Fruit fly (Drosophila melanogaster) whole organism, embryonic: ENCODE results near the gene CG32214.

Source experiments
- CG10147 ChIP-seq: fragments of 200-800 bp; sonication (Bioruptor generic); optimal IDR thresholded peaks from 2 replicates; lab custom pipeline; 2019; ENCODE audit warnings: missing biosample characterization, mild to moderate bottlenecking, missing genetic modification characterization, moderate library complexity
- CG12744 ChIP-seq: fragments of 200-800 bp; sonication (Bioruptor generic); optimal IDR thresholded peaks from 2 replicates; lab custom pipeline; 2016; ENCODE audit warnings: missing biosample characterization, missing genetic modification characterization
- CG12769 ChIP-seq: fragments of 200-800 bp; sonication (Bioruptor generic); optimal IDR thresholded peaks from 2 replicates; lab custom pipeline; 2019; ENCODE audit warnings: missing biosample characterization, mild to moderate bottlenecking, missing genetic modification characterization, moderate library complexity
- CG13296 ChIP-seq: fragments of 200-800 bp; sonication (Bioruptor generic); optimal IDR thresholded peaks from 3 replicates; lab custom pipeline; 2018; ENCODE audit warnings: missing biosample characterization, mild to moderate bottlenecking, missing genetic modification characterization
- CG13894 ChIP-seq: fragments of 200-800 bp; sonication (Bioruptor generic); optimal IDR thresholded peaks from 3 replicates; lab custom pipeline; 2018; ENCODE audit warnings: missing biosample characterization, mild to moderate bottlenecking, missing genetic modification characterization, moderate library complexity
- CG14441 ChIP-seq: fragments of 200-800 bp; sonication (Bioruptor generic); IDR thresholded peaks from 2 replicates; pipeline ENCODE4 v1.3.6; 2022; ENCODE audit warnings: missing biosample characterization, missing genetic modification characterization
- CG15269 ChIP-seq: fragments of 200-800 bp; sonication (Bioruptor generic); optimal IDR thresholded peaks from 2 replicates; lab custom pipeline; 2018; ENCODE audit warnings: missing biosample characterization, mild to moderate bottlenecking, missing genetic modification characterization, moderate library complexity
- CG18764 ChIP-seq: fragments of 200-800 bp; sonication (Bioruptor generic); optimal IDR thresholded peaks from 3 replicates; lab custom pipeline; 2016; ENCODE audit warnings: missing biosample characterization, missing genetic modification characterization
- CG2678 ChIP-seq: fragments of 200-800 bp; sonication (Bioruptor generic); optimal IDR thresholded peaks from 3 replicates; lab custom pipeline; 2019; ENCODE audit warnings: missing biosample characterization, mild to moderate bottlenecking, missing genetic modification characterization, moderate library complexity
- CG2875 ChIP-seq: fragments of 200-800 bp; sonication (Bioruptor generic); optimal IDR thresholded peaks from 2 replicates; lab custom pipeline; 2017; ENCODE audit warnings: missing biosample characterization, mild to moderate bottlenecking, missing genetic modification characterization, missing genetic modification reagents
- CG3065 ChIP-seq: fragments of 200-800 bp; sonication (Bioruptor generic); optimal IDR thresholded peaks from 2 replicates; lab custom pipeline; 2016; ENCODE audit warnings: missing biosample characterization, missing genetic modification characterization
- CG32532 ChIP-seq: fragments of 200-800 bp; sonication (Bioruptor generic); IDR thresholded peaks from 2 replicates; pipeline ENCODE4 v1.3.6; 2022; ENCODE audit warnings: missing biosample characterization, missing genetic modification characterization
- CG3281 ChIP-seq: fragments of 200-800 bp; sonication (Bioruptor generic); optimal IDR thresholded peaks from 3 replicates; lab custom pipeline; 2017; ENCODE audit warnings: missing biosample characterization, mild to moderate bottlenecking, missing genetic modification characterization
- CG6254 ChIP-seq: fragments of 200-800 bp; sonication (Bioruptor generic); optimal IDR thresholded peaks from 3 replicates; lab custom pipeline; 2017; ENCODE audit warnings: mild to moderate bottlenecking, missing biosample characterization, missing genetic modification reagents, missing genetic modification characterization
- CG7357 ChIP-seq: fragments of 200-800 bp; sonication (Bioruptor generic); IDR thresholded peaks from 3 replicates; pipeline ENCODE4 v1.3.6; 2022; ENCODE audit warnings: missing biosample characterization, missing genetic modification characterization
- CG7745 ChIP-seq: fragments of 200-800 bp; sonication (Bioruptor generic); optimal IDR thresholded peaks from 2 replicates; lab custom pipeline; 2018; ENCODE audit warnings: missing biosample characterization, mild to moderate bottlenecking, missing genetic modification characterization, moderate library complexity
- CG8290 ChIP-seq, 3 experiments: fragments of 200-800 bp; sonication (Bioruptor generic); optimal IDR thresholded peaks; 2 replicates each; lab custom pipeline; 2016 to 2019; ENCODE audit warnings: missing biosample characterization in 3 of 3, missing genetic modification characterization in 3 of 3, mild to moderate bottlenecking in 2 of 3, moderate library complexity in 1 of 3
- CG8359 ChIP-seq: fragments of 200-800 bp; sonication (Bioruptor generic); optimal IDR thresholded peaks from 2 replicates; lab custom pipeline; 2017; ENCODE audit warnings: missing biosample characterization, mild to moderate bottlenecking, missing genetic modification characterization, borderline replicate concordance
- CG9437 ChIP-seq: fragments of 200-800 bp; sonication (Bioruptor generic); optimal IDR thresholded peaks from 2 replicates; lab custom pipeline; 2018; ENCODE audit warnings: missing biosample characterization, mild to moderate bottlenecking, missing genetic modification characterization
- CHES-1-like ChIP-seq: fragments of 200-800 bp; sonication (Bioruptor generic); optimal IDR thresholded peaks from 2 replicates; lab custom pipeline; 2016; ENCODE audit warnings: missing biosample characterization, missing genetic modification characterization
- Dfd ChIP-seq, 2 experiments: fragments of >200 bp; optimal IDR thresholded peaks; 2 replicates each; lab custom pipeline; 2017; ENCODE audit warnings: missing biosample characterization in 2 of 2, missing genetic modification characterization in 2 of 2
- Dref ChIP-seq: fragments of 200-800 bp; sonication (Bioruptor generic); IDR thresholded peaks from 2 replicates; pipeline ENCODE4 v1.3.6; 2022; ENCODE audit warnings: missing biosample characterization, missing genetic modification characterization
- Fer1 ChIP-seq: fragments of 200-800 bp; sonication (Bioruptor generic); optimal IDR thresholded peaks from 2 replicates; lab custom pipeline; 2017; ENCODE audit warnings: missing biosample characterization, mild to moderate bottlenecking, missing genetic modification characterization
- Med ChIP-seq: fragments of 200-800 bp; sonication (Bioruptor generic); peaks from one replicate; lab custom pipeline; 2016; ENCODE audit warnings: missing biosample characterization, missing genetic modification characterization, mild to moderate bottlenecking, inconsistent platforms, moderate library complexity
- Oli ChIP-seq: fragments of 200-800 bp; sonication (Bioruptor generic); optimal IDR thresholded peaks from 2 replicates; lab custom pipeline; 2018; ENCODE audit warnings: missing biosample characterization, mild to moderate bottlenecking, missing genetic modification characterization, moderate library complexity
- PHDP ChIP-seq: fragments of 200-800 bp; sonication (Bioruptor generic); optimal IDR thresholded peaks from 3 replicates; lab custom pipeline; 2018; ENCODE audit warnings: missing biosample characterization, mild to moderate bottlenecking, missing genetic modification characterization, moderate library complexity
- Rfx ChIP-seq: fragments of 200-800 bp; sonication (Bioruptor generic); IDR thresholded peaks from 2 replicates; pipeline ENCODE4 v1.3.6; 2022; ENCODE audit warnings: missing biosample characterization, missing genetic modification characterization
- Stat92E ChIP-seq, 3 experiments: fragments of >200 bp in 2 of 3; fragments of 200-800 bp in 1 of 3; sonication (Bioruptor generic) in 1 of 3; optimal IDR thresholded peaks; 2 replicates each; lab custom pipeline; 2017 to 2019; ENCODE audit warnings: missing biosample characterization in 3 of 3, missing genetic modification characterization in 3 of 3, mild to moderate bottlenecking in 1 of 3, moderate library complexity in 1 of 3
- Tbp ChIP-seq: fragments of >200 bp; optimal IDR thresholded peaks from 2 replicates; lab custom pipeline; 2018; ENCODE audit warnings: missing biosample characterization, missing genetic modification characterization
- btn ChIP-seq: fragments of 200-800 bp; sonication (Bioruptor generic); optimal IDR thresholded peaks from 2 replicates; lab custom pipeline; 2016; ENCODE audit warnings: missing biosample characterization, missing genetic modification characterization
- chinmo ChIP-seq: fragments of 200-800 bp; sonication (Bioruptor generic); IDR thresholded peaks from 4 replicates; pipeline ENCODE4 v1.3.6; 2022; ENCODE audit warnings: missing biosample characterization, missing genetic modification characterization; ENCODE audit not compliant: partially characterized antibody
- corto ChIP-seq: fragments of 200-800 bp; sonication (Bioruptor generic); optimal IDR thresholded peaks from 2 replicates; lab custom pipeline; 2016; ENCODE audit warnings: missing biosample characterization, mild to moderate bottlenecking, missing genetic modification characterization, moderate library complexity
- esg ChIP-seq: fragments of 200-800 bp; sonication (Bioruptor generic); conservative IDR thresholded peaks from 2 replicates; pipeline ENCODE4 v1.3.6; 2022; ENCODE audit warnings: missing biosample characterization, missing genetic modification characterization
- fru ChIP-seq: fragments of >200 bp; optimal IDR thresholded peaks from 2 replicates; lab custom pipeline; 2017
- gsb ChIP-seq: fragments of 200-800 bp; sonication (Bioruptor generic); IDR thresholded peaks from 2 replicates; pipeline ENCODE4 v1.3.6; 2022; ENCODE audit warnings: missing biosample characterization, missing genetic modification characterization
- hth ChIP-seq: fragments of >200 bp; optimal IDR thresholded peaks from 2 replicates; lab custom pipeline; 2017; ENCODE audit warnings: inconsistent platforms
- lmd ChIP-seq: fragments of 200-800 bp; sonication (Bioruptor generic); IDR thresholded peaks from 2 replicates; pipeline ENCODE4 v1.3.6; 2022; ENCODE audit warnings: missing biosample characterization, missing genetic modification characterization
- sd ChIP-seq: fragments of 200-800 bp; sonication (Bioruptor generic); optimal IDR thresholded peaks from 3 replicates; lab custom pipeline; 2018; ENCODE audit warnings: missing biosample characterization, mild to moderate bottlenecking, missing genetic modification characterization, moderate library complexity
- sens ChIP-seq: fragments of 200-800 bp; sonication (Bioruptor generic); peaks from one replicate; lab custom pipeline; 2016; ENCODE audit warnings: missing biosample characterization, missing genetic modification characterization
- sima ChIP-seq: fragments of 200-800 bp; sonication (Bioruptor generic); optimal IDR thresholded peaks from 2 replicates; lab custom pipeline; 2016; ENCODE audit warnings: missing biosample characterization, missing genetic modification characterization
- slp2 ChIP-seq: fragments of 200-800 bp; sonication (Bioruptor generic); optimal IDR thresholded peaks from 2 replicates; lab custom pipeline; 2016; ENCODE audit warnings: missing biosample characterization, missing genetic modification characterization
- stc ChIP-seq: fragments of 200-800 bp; sonication (Bioruptor generic); IDR thresholded peaks from 2 replicates; pipeline ENCODE4 v1.3.6; 2022; ENCODE audit warnings: missing biosample characterization, missing genetic modification characterization
- ttk ChIP-seq: fragments of 200-800 bp; sonication (Bioruptor generic); IDR thresholded peaks from 2 replicates; pipeline ENCODE4 v2.1.2; 2022; ENCODE audit warnings: missing biosample characterization, missing genetic modification characterization
- wdn ChIP-seq: fragments of 200-800 bp; sonication (Bioruptor generic); IDR thresholded peaks from 2 replicates; pipeline ENCODE4 v1.3.6; 2022; ENCODE audit warnings: missing biosample characterization, missing genetic modification characterization
- wor ChIP-seq: fragments of 200-800 bp; sonication (Bioruptor generic); IDR thresholded peaks from 2 replicates; pipeline ENCODE4 v1.3.6; 2022; ENCODE audit warnings: missing biosample characterization, missing genetic modification characterization

CG32214 gene

dm6 chr3L:19496600-19496999 is 29.5 kb downstream of the CG32214 start (continued):
- TF ChIP-seq CG18764 (no peak), corto (no peak), Rfx (GFP tag; lab: Robert Waterston, UW) (peak; percentile 33; the same call in 1 of the 2 replicates), CG32532 (peak; percentile 27; the same call in 1 of the 2 replicates), lmd (GFP tag; lab: Robert Waterston, UW) (peak; percentile 4; the same call in 1 of the 2 replicates), CG7357 (no peak), ttk (GFP tag; lab: Robert Waterston, UW) (0 out of 2 replicates have a peak, but pooled peaks have one; percentile 9), wdn (0 out of 2 replicates have a peak, but pooled peaks have one; percentile 48)

DNA sequence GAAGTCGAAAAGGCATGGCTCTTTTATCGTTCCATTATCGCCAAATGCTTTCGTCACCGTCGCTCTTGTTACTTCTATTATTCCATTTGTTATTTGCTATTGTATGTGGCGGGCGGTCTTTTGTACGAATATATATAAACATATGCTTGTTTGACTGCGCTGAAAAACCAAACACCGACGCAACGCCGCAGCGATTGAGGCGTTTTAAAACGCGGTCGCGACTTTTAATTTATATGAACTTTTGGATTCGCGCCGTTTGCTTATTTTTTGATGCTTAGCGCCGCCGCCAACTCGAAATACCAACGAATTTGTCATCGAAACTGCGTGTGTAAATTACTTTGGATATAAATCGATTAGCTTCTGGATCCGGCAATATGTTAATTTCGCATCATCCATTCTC is 30.0 kb downstream of the CG32214 start:
- TF ChIP-seq btn (no peak), CG10147 (no peak), sima (GFP tag; lab: Kevin White, UChicago) (no peak), Dref (no peak), CG14441 (GFP tag; lab: Robert Waterston, UW) (no peak), CG8359 (peak; percentile 96), chinmo (GFP tag; lab: Robert Waterston, UW) (0 out of 4 replicates have a peak, but pooled peaks have one; percentile 49), Dfd (GFP tag; optimal IDR thresholded peaks at IDR 0.05; lab: Kevin White, UChicago) (no peak), hth (no peak), stc (GFP tag; lab: Robert Waterston, UW) (no peak), CG3065 (GFP tag; lab: Kevin White, UChicago) (no peak), sd (tag; lab: Kevin White, UChicago) (peak; percentile 51), fru (lab: Kevin White, UChicago) (no peak), CG6254 (GFP tag; lab: Kevin White, UChicago) (no peak), Tbp (GFP tag; lab: Kevin White, UChicago) (no peak), esg (no peak), CG7745 (no peak), wor (GFP tag; lab: Robert Waterston, UW) (no peak), Oli (tag; lab: Kevin White, UChicago) (no peak)

- TF ChIP-seq CHES-1-like (GFP tag; lab: Kevin White, UChicago) (no peak), PHDP (peak; percentile 29), sens (peak; percentile 34), Stat92E (GFP tag; optimal IDR thresholded peaks at IDR 0.05; lab: Kevin White, UChicago) (no peak), Med (GFP tag; lab: Kevin White, UChicago) (peak; percentile 30), CG9437 (GFP tag; lab: Kevin White, UChicago) (peak; percentile 12), CG12744 (GFP tag; lab: Kevin White, UChicago) (no peak)
Measured at dm6 chr3L:19497623-19498022, 30.5 kb downstream of the CG32214 start, which contains the start of gene CG9449. Gene CG9449, minus strand, starts transcription at chr3L:19497723.

DNA sequence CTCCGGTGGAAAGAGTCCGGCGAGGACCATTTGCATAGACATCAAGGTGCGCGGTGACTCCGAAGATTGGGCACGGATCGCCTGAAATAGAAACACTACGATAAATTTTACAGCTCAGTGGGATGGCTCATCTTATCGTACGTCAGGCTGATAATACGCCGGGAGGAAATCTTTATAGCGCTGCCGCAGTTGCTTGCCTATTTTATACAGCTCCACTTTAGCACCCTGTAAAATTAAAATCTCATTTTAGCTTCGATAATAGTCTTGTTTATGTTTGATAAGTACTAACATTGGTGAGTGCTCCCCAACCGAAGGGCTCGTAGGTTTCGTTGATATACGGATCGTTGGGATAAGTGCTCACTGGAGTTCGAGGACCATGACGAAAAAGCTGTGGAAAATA is 32.2 kb downstream of the CG32214 start:
- peak; percentile 7 for TF ChIP-seq CG13296 (GFP tag; lab: Kevin White, UChicago)
- TF ChIP-seq CG3065 (GFP tag; lab: Kevin White, UChicago): no peak
- no peak for TF ChIP-seq CG2875 (GFP tag; lab: Kevin White, UChicago)
- TF ChIP-seq gsb (GFP tag; lab: Robert Waterston, UW): 0 out of 2 replicates have a peak, but pooled peaks have one; percentile 21
- TF ChIP-seq Med (GFP tag; lab: Kevin White, UChicago): peak; percentile 62
- no peak for TF ChIP-seq CG8290 (GFP tag; optimal IDR thresholded peaks at IDR 0.05; lab: Kevin White, UChicago)
- peak in 1 of 2 experiments; percentile 27 for TF ChIP-seq CG8290 (tag; optimal IDR thresholded peaks at IDR 0.05; lab: Kevin White, UChicago)
- peak; percentile 11 for TF ChIP-seq CG13894 (tag; lab: Kevin White, UChicago)
- no peak for TF ChIP-seq slp2 (GFP tag; lab: Kevin White, UChicago)
- TF ChIP-seq CG2678 (tag; lab: Kevin White, UChicago): peak; percentile 40
- TF ChIP-seq CG12769: peak; percentile 21
- TF ChIP-seq CG15269 (tag; lab: Kevin White, UChicago): peak; percentile 26
- peak; percentile 22 for TF ChIP-seq CG3281 (GFP tag; lab: Kevin White, UChicago)
- peak; percentile 2 for TF ChIP-seq Fer1
- TF ChIP-seq, all 482 proteins: peak for 10
